Fruit fly (Drosophila melanogaster): ENCODE data around the gene Blimp-1.

Blimp-1 gene

DNA sequence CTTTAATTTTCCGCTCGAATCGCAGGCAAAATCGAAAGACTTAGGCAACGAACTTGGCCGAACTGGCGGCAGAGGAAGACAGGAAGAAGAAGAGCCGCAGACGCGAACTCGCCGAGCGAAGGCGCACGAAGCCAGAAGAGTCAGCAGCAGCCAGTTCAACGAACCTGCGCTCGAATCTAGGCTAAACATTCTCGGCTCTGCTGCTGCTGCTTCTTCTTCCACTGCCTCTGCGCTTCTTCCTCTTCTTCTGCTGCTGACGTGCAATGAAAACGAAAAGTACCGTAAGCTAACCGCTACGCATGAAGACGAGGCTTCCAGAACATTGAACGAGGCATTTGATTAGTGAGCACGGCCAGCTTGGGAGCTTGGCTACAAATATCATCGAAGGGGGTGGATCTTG, 14.3 kb upstream of the Blimp-1 start:
- TF ChIP-seq CG17801 (GFP tag; optimal IDR thresholded peaks at IDR 0.05; ENCODE audit: partially characterized antibody) = no peak

DNA sequence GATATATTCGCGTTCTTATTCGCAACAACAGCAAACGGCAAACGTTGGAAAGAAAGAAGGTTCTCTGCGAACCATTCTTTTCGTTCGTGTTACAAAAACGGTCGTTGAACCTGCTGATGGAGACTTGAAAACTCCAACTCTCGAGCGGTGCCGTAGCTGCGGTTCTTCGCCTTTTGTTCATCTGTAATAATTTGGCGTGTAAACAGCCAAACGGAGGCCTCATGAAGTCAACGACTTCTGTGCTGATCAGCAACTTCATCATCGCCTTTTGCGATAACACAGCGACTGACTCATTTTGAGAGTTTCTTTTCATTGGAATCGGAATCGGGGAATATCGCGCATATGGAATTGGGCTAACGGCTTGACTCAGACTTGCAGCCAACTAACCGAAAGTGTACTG, 13.4 kb upstream of the Blimp-1 start:
- TF ChIP-seq CG17801 (GFP tag; optimal IDR thresholded peaks at IDR 0.05; ENCODE audit: partially characterized antibody) = no peak

DNA sequence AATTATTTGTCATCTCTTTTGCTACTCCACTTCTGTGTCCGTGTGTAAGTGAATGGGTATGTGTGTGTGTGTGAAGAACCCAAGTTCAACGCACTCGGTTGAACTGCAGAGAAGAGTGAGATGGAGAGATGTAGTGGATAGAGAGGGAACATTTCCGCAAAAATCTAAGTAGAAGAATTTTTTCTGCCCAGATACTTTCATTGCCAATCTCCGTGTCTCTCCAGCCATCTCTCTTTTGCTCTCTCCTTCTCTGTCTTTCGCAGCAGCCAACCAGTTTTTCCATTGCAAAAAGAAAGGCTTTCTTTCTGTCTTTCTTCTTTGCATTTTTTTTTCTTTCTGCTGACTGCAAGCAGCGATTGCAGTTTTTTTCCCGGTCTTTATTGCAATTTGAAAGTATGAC, 12.1 kb upstream of the Blimp-1 start:
- no peak for TF ChIP-seq CG17801 (GFP tag; optimal IDR thresholded peaks at IDR 0.05; ENCODE audit: partially characterized antibody)

DNA sequence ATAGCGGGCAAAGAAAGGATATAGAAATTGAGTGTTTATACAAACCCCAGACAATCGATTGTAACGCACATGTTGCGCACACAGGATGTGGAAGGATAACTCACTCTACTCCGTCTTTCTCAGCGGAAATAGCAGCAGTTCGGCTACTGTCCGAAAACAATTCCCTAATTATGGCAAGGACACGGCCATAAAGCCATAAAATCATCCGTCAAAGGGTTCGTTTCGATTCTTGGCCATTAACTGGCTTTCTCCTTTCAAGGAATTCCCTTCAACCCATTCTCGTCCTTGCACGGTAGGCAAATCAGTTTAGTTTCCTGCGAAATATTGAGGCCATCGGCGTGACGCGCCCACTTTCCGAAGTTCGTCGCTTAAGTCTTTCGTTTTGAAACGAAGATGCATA, 9.3 kb upstream of the Blimp-1 start:
- no peak for TF ChIP-seq CG17801 (GFP tag; optimal IDR thresholded peaks at IDR 0.05; ENCODE audit: partially characterized antibody)

DNA sequence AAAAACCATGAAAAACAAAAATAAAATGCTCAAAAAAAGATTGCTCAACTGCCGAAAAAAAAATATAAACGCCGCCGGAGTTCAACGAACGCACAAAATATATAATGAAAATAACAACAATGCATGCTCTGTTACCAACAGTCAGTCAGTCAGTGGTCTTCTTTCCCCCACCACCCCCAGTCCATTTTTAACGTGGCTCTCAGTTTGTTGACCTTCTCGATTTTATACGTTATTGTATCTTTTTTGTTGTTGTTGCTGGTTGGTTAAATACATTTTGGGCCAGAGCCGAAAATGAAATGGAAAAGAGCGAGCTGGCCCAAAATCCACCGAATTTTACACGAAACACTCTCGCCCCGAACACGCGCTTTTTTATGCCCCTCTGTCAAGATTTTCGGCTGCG, 8.9 kb upstream of the Blimp-1 start:
- no peak for TF ChIP-seq CG17801 (GFP tag; optimal IDR thresholded peaks at IDR 0.05; ENCODE audit: partially characterized antibody)

DNA sequence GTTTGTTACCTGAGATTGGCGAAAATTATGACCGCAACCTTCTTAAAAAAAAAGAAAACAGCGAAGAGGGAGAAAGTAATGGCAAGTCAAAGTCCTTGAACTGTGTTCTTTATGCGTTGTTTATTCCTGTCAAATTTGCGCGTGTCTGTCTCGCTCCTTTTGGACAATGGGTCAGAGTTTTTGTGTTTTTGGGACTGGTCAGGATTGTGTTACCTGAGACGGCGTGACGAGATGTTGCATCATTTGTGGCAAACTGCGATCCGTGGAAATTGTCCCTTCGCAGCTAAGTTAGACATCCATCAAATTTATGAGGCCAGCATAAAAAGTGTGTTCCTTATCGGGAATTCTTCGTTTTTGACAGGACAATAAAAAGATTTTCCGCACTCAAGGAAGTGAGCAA, 7.5 kb upstream of the Blimp-1 start:
- no peak for TF ChIP-seq CG17801 (GFP tag; optimal IDR thresholded peaks at IDR 0.05; ENCODE audit: partially characterized antibody)

DNA sequence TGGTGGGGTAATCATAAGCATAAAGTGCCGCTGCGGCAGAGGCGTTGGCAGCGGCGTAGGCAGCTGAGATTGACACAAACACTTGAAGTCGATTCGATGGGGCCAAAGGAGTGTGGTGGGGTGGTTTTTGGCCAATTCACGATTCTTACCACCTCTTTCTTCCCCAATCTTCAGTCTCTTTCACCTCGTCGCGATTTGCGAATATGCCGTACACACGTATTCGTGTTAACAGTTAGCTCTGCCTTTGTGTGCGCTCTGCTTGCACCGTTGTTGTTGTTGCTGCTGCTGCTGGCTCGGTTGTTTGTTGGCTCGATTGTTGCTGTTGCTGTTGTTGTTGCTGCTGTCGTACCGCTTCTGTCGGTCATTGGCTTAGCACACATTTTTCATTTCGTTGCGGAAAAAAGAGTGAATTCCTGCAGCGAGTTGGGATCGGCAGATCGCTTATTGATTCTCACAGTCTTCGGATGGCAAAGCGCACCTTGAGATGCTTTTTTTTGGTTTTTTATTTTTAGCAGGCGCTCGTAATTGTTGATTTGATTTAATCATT, 5.6 kb upstream of the Blimp-1 start:
- TF ChIP-seq CG17801 (GFP tag; optimal IDR thresholded peaks at IDR 0.05; ENCODE audit: partially characterized antibody) = no peak

DNA sequence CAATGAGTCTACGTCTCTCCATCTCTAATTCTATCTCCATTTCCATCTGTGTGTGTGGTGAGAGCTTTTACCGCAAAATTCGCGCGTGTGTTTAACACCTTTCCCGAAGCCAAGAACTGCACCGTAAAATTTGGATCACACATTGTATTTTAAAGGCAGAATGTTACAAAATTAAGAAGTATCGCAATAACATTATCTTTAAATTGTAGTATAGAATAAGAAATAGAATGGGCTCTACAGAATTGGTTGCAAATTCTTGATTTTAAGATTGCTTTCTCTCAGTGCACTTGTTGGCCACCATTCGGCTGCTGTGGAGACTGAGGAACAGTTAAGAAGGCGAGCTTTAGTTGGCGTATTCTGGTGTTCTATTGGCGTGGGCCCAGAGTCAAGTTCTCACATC, 4.3 kb upstream of the Blimp-1 start:
- no peak for TF ChIP-seq CG17801 (GFP tag; optimal IDR thresholded peaks at IDR 0.05; ENCODE audit: partially characterized antibody)

DNA sequence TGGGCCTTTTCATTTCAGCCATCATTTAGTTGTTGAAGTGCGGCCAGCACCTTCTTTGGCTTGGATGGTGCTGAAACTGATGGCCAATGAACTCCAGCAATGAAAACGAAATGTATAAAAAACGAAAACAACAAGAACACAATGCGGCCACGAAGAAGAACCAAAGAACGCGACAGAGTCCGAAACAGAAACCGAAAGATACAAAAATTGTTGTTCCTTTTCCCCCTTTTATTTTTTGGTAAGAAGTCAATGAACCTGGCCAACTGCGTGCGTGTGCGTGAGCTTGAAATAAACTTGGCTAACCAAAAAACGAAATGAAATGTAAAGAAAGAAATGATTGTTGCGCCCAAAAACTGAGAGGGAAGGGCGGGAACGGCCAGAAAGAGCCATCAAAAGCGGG, 3.0 kb upstream of the Blimp-1 start:
- TF ChIP-seq CG17801 (GFP tag; optimal IDR thresholded peaks at IDR 0.05; ENCODE audit: partially characterized antibody) = no peak

DNA sequence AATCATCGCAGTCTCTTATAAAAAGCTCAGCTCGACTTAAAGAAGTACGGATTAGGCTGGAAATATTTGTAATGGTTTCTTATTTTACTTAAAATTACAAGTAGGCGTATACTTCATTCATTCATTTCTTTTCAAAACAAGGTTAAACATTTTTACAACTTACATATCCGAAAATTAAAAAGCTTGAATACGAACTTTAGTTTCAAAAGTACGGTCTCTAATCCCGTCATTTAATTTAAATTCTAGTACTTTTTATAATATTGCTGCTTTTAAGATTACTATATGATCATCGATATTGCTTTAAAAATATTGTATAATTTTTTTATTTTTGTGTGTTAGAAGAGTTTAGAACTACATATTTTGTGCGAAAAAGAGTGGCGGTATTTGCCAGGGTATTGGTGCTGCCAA, 603 bp upstream of the Blimp-1 start:
- TF ChIP-seq CG17801 (GFP tag; optimal IDR thresholded peaks at IDR 0.05; ENCODE audit: partially characterized antibody) = no peak

DNA sequence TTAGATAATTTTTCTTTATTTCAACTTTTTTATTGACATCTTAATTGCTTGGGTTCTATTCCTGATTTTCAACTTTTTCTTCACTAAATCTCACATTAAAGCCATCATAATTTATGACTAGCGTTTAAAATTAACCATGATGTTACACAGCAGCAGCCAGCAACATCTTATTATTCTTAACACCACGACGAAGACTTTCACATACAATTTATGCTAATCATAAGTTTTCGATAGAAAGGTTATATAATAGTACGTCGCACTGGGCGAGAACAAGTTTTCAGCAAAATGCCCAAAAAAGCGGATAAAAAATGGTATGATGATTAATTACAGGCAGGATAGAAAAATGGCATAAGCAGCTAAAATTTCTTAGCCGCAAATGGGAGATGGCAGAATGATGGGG, 1.1 kb downstream of the Blimp-1 start:
- no peak for TF ChIP-seq CG17801 (GFP tag; optimal IDR thresholded peaks at IDR 0.05; ENCODE audit: partially characterized antibody)

DNA sequence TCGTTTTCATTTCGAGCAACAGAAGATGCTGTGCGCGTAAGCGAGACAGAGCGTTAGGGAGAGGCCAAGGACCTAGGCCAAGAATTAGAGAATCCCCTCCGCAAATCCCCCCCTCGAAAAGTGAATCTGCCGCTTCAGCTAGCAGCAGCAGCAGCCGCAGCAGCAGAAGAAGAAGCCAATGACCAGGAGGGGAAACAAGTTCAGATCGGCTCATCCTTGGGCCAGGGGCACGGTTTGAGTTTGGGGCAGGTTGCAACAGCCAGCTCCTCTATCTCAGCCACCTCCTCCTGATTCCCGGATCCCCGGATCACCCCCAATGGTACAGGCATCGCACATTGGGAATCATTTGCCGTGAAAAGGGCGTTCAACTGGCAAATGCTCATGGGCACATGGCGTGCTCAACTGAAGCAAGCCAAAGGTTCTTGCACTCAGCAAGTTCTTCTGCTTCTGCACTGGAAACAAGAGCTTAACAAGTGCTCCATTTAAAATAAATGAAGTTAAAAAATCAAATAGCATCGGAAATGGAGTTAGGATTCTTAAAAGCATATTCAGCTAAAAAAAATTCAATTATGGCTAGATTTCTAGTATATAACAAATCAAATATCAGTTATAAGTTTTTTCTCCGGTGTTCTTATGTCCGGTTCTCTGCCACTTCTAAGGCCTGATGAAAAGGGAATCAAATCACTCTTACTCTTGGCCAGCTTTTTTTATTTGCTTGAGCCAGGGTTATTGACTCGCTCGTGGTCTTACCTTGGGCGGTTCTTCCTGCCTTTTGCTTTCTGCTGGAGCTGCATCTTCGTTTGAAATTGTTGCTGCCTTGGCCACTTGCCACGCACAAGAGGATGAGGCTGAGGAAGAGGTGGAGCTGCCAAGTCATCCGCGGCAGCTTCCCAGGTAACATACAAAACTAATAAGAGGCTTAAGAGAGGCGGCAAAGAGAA, 2.7 kb downstream of the Blimp-1 start:
- no peak for TF ChIP-seq CG17801 (GFP tag; optimal IDR thresholded peaks at IDR 0.05; ENCODE audit: partially characterized antibody)

DNA sequence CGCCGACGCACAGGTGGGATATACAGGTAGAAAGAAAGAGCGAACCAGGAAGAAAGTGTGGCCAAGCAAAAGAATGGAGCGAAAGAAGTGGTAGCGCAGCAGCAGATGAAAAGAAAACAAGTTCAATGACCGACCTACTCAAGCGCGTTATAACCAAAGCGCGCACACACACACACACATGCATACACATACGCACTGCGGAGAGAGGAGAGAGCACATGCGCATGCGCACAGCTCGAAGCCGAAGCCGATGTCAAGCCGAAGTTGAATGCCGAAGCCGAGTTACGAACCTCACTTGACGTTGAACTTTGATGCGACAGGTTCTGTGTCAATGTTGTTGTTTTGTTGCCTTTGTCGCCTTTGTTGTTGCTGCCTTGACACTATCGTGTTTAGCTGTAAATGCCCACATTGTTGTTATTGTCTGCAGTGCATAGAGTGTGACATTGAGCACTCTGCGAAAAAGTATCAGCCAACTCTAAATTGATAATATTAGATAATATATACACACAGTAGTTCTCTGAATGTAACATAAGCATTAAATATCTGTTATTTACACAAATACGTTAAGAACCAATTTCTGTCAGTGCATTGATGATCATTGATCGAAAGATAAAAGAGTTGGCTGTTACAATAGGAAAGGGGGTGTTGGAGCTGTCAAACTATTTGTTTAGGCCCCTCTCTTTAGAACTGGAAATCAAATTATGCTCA, 3.6 kb downstream of the Blimp-1 start:
- TF ChIP-seq CG17801 (GFP tag; optimal IDR thresholded peaks at IDR 0.05; ENCODE audit: partially characterized antibody) = no peak

DNA sequence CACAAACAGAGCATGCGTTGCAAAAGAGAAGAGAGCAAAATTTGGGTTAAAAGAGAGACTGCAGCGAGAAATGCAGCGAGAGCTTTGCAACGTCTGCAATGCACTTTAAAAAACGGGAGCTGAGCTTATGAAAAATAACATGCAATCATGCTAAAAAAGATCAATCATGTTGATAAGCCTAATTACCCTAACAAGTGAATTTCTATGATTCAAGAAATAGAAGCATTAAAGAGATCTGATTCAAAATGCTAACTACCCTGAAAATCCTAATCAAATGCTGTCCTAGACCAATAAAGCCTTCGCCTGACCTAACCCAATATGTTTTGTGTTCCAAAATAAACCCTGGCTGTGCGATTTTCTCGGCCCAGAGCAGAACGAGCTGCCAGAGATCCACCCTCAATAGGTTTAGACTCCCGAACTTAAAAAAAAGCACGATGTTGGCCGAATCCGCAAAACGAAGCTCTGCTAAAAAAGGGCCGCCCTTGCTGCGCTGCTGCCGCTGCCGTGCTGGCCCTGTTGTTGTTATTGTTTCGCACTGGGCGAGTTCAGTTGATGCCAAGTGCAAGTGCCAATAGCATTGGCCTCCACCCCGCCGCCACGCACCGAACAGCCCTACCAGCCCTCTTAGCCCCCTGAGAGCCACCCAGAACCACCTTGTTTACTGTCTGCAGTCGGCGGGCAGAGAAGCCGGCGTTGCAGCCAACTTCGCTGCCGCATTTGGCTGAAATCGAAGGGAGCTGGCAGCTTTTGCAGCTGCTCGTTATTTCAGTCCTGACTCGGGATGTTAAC, 4.6 kb downstream of the Blimp-1 start:
- no peak for TF ChIP-seq CG17801 (GFP tag; optimal IDR thresholded peaks at IDR 0.05; ENCODE audit: partially characterized antibody)

DNA sequence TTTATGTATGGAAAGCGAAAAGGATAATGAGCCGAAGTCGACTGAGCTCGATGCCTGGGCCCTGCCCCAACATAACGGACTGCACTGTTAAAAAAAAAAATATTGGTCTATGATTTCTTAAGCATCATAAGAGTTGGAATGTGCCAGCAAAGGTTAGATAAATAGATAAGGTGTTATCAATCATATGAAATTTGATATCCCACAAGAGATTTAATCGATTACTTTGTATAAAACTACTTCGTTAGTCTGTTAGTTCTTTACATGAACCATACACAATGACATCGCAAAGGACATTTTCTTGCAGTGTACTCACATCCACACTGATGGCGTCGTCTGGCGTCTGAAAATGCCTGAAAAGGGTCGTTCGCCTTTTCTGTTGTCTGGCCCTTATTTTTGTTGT, 6.7 kb downstream of the Blimp-1 start:
- TF ChIP-seq CG17801 (GFP tag; optimal IDR thresholded peaks at IDR 0.05; ENCODE audit: partially characterized antibody) = no peak
